Fruit fly (Drosophila melanogaster) whole organism, embryonic: ENCODE results near the gene CG14684.
A peak's percentile ranks its signal among the peaks of the same experiment; 100 is the strongest.

Experiments used
- CG11085 ChIP-seq: fragments of 200-800 bp; sonication (Bioruptor generic); IDR thresholded peaks from 2 replicates; pipeline ENCODE4 v1.3.6; 2022; ENCODE audit warnings: missing biosample characterization, missing genetic modification characterization
- CG11504 ChIP-seq: fragments of 200-800 bp; sonication (Bioruptor generic); optimal IDR thresholded peaks from 3 replicates; lab custom pipeline; 2019; ENCODE audit warnings: missing biosample characterization, mild to moderate bottlenecking, missing genetic modification characterization, moderate library complexity
- CG13123 ChIP-seq: fragments of 200-800 bp; sonication (Bioruptor generic); optimal IDR thresholded peaks from 2 replicates; lab custom pipeline; 2016; ENCODE audit warnings: missing biosample characterization, missing genetic modification characterization
- CG13894 ChIP-seq: fragments of 200-800 bp; sonication (Bioruptor generic); optimal IDR thresholded peaks from 3 replicates; lab custom pipeline; 2018; ENCODE audit warnings: missing biosample characterization, mild to moderate bottlenecking, missing genetic modification characterization, moderate library complexity
- CG1792 ChIP-seq: fragments of 200-800 bp; sonication (Bioruptor generic); optimal IDR thresholded peaks from 2 replicates; lab custom pipeline; 2016; ENCODE audit warnings: missing biosample characterization, missing genetic modification characterization
- CG30403 ChIP-seq: fragments of 200-800 bp; sonication (Bioruptor generic); optimal IDR thresholded peaks from 3 replicates; lab custom pipeline; 2016; ENCODE audit warnings: missing biosample characterization, missing genetic modification characterization
- CG3281 ChIP-seq: fragments of 200-800 bp; sonication (Bioruptor generic); optimal IDR thresholded peaks from 3 replicates; lab custom pipeline; 2017; ENCODE audit warnings: missing biosample characterization, mild to moderate bottlenecking, missing genetic modification characterization
- Hmr ChIP-seq: fragments of 200-800 bp; sonication (Bioruptor generic); optimal IDR thresholded peaks from 3 replicates; lab custom pipeline; 2017; ENCODE audit warnings: mild to moderate bottlenecking, missing biosample characterization, missing genetic modification reagents, missing genetic modification characterization
- Hsf ChIP-seq: fragments of 200-800 bp; sonication (Bioruptor generic); optimal IDR thresholded peaks from 3 replicates; lab custom pipeline; 2016; ENCODE audit warnings: missing biosample characterization, missing genetic modification characterization
- Optix ChIP-seq: fragments of 200-800 bp; sonication (Bioruptor generic); IDR thresholded peaks from 3 replicates; pipeline ENCODE4 v1.3.6; 2022; ENCODE audit warnings: missing biosample characterization, missing genetic modification characterization
- Ptx1 ChIP-seq: fragments of 200-800 bp; sonication (Bioruptor generic); IDR thresholded peaks from 2 replicates; pipeline ENCODE4 v1.3.6; 2022; ENCODE audit warnings: missing biosample characterization, missing genetic modification characterization
- Rfx ChIP-seq: fragments of 200-800 bp; sonication (Bioruptor generic); IDR thresholded peaks from 2 replicates; pipeline ENCODE4 v1.3.6; 2022; ENCODE audit warnings: missing biosample characterization, missing genetic modification characterization
- ato ChIP-seq: fragments of 200-800 bp; sonication (Bioruptor generic); IDR thresholded peaks from 2 replicates; pipeline ENCODE4 v1.3.6; 2022; ENCODE audit warnings: missing biosample characterization, missing genetic modification characterization; ENCODE audit not compliant: partially characterized antibody
- insv ChIP-seq, 2 experiments: fragments of 200-800 bp; sonication (Bioruptor generic); optimal IDR thresholded peaks; 3 replicates each; lab custom pipeline; 2016 to 2018; ENCODE audit warnings: missing biosample characterization in 2 of 2, missing genetic modification characterization in 2 of 2
- jumu ChIP-seq: fragments of 200-800 bp; sonication (Bioruptor generic); optimal IDR thresholded peaks from 3 replicates; lab custom pipeline; 2016; ENCODE audit warnings: missing biosample characterization, missing genetic modification characterization
- mam ChIP-seq: fragments of 200-800 bp; sonication (Bioruptor generic); optimal IDR thresholded peaks from 3 replicates; lab custom pipeline; 2016; ENCODE audit warnings: missing biosample characterization, missing genetic modification characterization
- odd ChIP-seq: fragments of 200-800 bp; sonication (Bioruptor generic); optimal IDR thresholded peaks from 2 replicates; lab custom pipeline; 2017; ENCODE audit warnings: missing biosample characterization, mild to moderate bottlenecking, missing genetic modification characterization
- pb ChIP-seq: fragments of 200-800 bp; sonication (Bioruptor generic); optimal IDR thresholded peaks from 3 replicates; lab custom pipeline; 2016; ENCODE audit warnings: missing biosample characterization, missing genetic modification characterization
- pfk ChIP-seq: fragments of 200-800 bp; sonication (Bioruptor generic); optimal IDR thresholded peaks from 2 replicates; lab custom pipeline; 2018; ENCODE audit warnings: missing biosample characterization, mild to moderate bottlenecking, missing genetic modification characterization, moderate library complexity
- pita ChIP-seq: fragments of 200-800 bp; sonication (Bioruptor generic); optimal IDR thresholded peaks from 2 replicates; lab custom pipeline; 2017; ENCODE audit warnings: missing biosample characterization, mild to moderate bottlenecking, missing genetic modification characterization
- run ChIP-seq: fragments of 200-800 bp; sonication (Bioruptor generic); optimal IDR thresholded peaks from 3 replicates; lab custom pipeline; 2018; ENCODE audit warnings: missing biosample characterization, mild to moderate bottlenecking, missing genetic modification characterization
- scrt ChIP-seq: fragments of 200-800 bp; sonication (Bioruptor generic); optimal IDR thresholded peaks from 2 replicates; lab custom pipeline; 2018; ENCODE audit warnings: missing biosample characterization, mild to moderate bottlenecking, missing genetic modification characterization, moderate library complexity

The CG14684 gene

dm6 chr3R:10747650-10748049 is 40.9 kb downstream of the CG14684 start (continued):
- TF ChIP-seq CG1792 (GFP tag; lab: Kevin White, UChicago) (no peak), CG3281 (peak; percentile 25), CG30403 (GFP tag; lab: Kevin White, UChicago) (no peak), odd (no peak), mam (GFP tag; lab: Kevin White, UChicago) (peak; percentile 19), pfk (GFP tag; lab: Kevin White, UChicago) (no peak), insv (GFP tag; optimal IDR thresholded peaks at IDR 0.05; lab: Kevin White, UChicago) (no peak), CG13894 (no peak), run (tag; lab: Kevin White, UChicago) (no peak), Ptx1 (GFP tag; lab: Robert Waterston, UW) (peak; percentile 9; the same call in 1 of the 2 replicates), Hmr (GFP tag; lab: Kevin White, UChicago) (peak; percentile 8), Hsf (no peak), ato (GFP tag; lab: Robert Waterston, UW) (no peak), Rfx (GFP tag; lab: Robert Waterston, UW) (peak; percentile 60)

dm6 chr3R:10751061-10751460 is 44.3 kb downstream of the CG14684 start, which contains the start of gene TkR86C:
Gene TkR86C, minus strand, starts transcription at chr3R:10751228.
- TF ChIP-seq CG11504 (tag; lab: Kevin White, UChicago) (peak; percentile 98), scrt (GFP tag; lab: Kevin White, UChicago) (peak; percentile 81), pita (GFP tag; lab: Kevin White, UChicago) (no peak)

- TF ChIP-seq CG13123 (no peak), Optix (GFP tag; lab: Robert Waterston, UW) (no peak), pb (no peak), jumu (GFP tag; lab: Kevin White, UChicago) (no peak), CG11085 (GFP tag; lab: Robert Waterston, UW) (no peak)
- TF ChIP-seq, all 482 proteins: peak for 0
Measured at dm6 chr3R:10755534-10755933, 48.8 kb downstream of the CG14684 start, which contains the start of gene CG14691. Gene CG14691, minus strand, starts transcription at chr3R:10755634.
